Worm (Caenorhabditis elegans) whole organism, young adult: ENCODE data around the gene aipl-1.

Experiments
- C17E4.6 ChIP-seq: fragments of 200-800 bp; sonication (Bioruptor generic); IDR thresholded peaks from 2 replicates; pipeline ENCODE4 v1.3.6; 2022; ENCODE audit warnings: missing genetic modification reagents, missing genetic modification characterization, missing compliant biosample characterization
- F10E7.11 ChIP-seq: sonication (generic microtip); optimal IDR thresholded peaks from 2 replicates; lab custom pipeline; 2017; ENCODE audit warnings: mild to moderate bottlenecking, missing genetic modification characterization, moderate library complexity, missing compliant biosample characterization
- F23B12.7 ChIP-seq: sonication (generic microtip); optimal IDR thresholded peaks from 2 replicates; lab custom pipeline; 2017; ENCODE audit warnings: missing genetic modification characterization, mild to moderate bottlenecking, missing compliant biosample characterization, antibody characterized with exemption, moderate library complexity; ENCODE audit not compliant: insufficient read depth
- F55B11.4 ChIP-seq: sonication (generic microtip); optimal IDR thresholded peaks from 2 replicates; lab custom pipeline; 2016; ENCODE audit warnings: missing compliant biosample characterization, missing genetic modification characterization, borderline replicate concordance; ENCODE audit not compliant: insufficient read depth
- T07F8.4 ChIP-seq: sonication (generic microtip); optimal IDR thresholded peaks from 2 replicates; lab custom pipeline; 2016; ENCODE audit warnings: mild to moderate bottlenecking, missing genetic modification characterization, moderate library complexity, missing compliant biosample characterization
- Y56A3A.18 ChIP-seq: fragments of 200-800 bp; sonication (Bioruptor generic); IDR thresholded peaks from 2 replicates; pipeline ENCODE4 v1.3.6; 2022; ENCODE audit warnings: missing genetic modification reagents, missing genetic modification characterization, missing compliant biosample characterization
- Y67H2A.10 ChIP-seq: fragments of 200-800 bp; sonication (Bioruptor generic); conservative IDR thresholded peaks from 2 replicates; pipeline ENCODE4 v1.3.6; 2022; ENCODE audit warnings: missing genetic modification reagents, missing genetic modification characterization, missing compliant biosample characterization
- Y79H2A.3 ChIP-seq: fragments of 200-800 bp; sonication (Bioruptor generic); conservative IDR thresholded peaks from 2 replicates; pipeline ENCODE4 v1.3.6; 2022; ENCODE audit warnings: missing genetic modification reagents, missing genetic modification characterization, missing compliant biosample characterization
- Y95B8A.8 ChIP-seq: fragments of 200-800 bp; sonication (Bioruptor generic); IDR thresholded peaks from 2 replicates; pipeline ENCODE4 v1.3.6; 2022; ENCODE audit warnings: missing genetic modification reagents, missing genetic modification characterization, missing compliant biosample characterization
- ama-1 ChIP-seq, 3 experiments: fragments of 150-350 bp in 1 of 3; sonication (generic microtip) in 2 of 3; optimal IDR thresholded peaks; 2 replicates each; lab custom pipeline; 2014 to 2018; ENCODE audit warnings: missing biosample characterization in 2 of 3, missing genetic modification characterization in 2 of 3, missing genetic modification reagents in 2 of 3
- cebp-1 ChIP-seq, 2 experiments: fragments of 200-800 bp in 1 of 2; sonication (Bioruptor generic) in 1 of 2; sonication (generic microtip) in 1 of 2; IDR thresholded peaks in 1 of 2; optimal IDR thresholded peaks in 1 of 2; 2 replicates each; pipeline versions ENCODE4 v1.3.6 to Lab custom; 2017 to 2022; ENCODE audit warnings: missing compliant biosample characterization in 2 of 2, missing genetic modification characterization in 2 of 2, mild to moderate bottlenecking in 1 of 2, missing genetic modification reagents in 1 of 2, moderate library complexity in 1 of 2
- ceh-100 ChIP-seq: fragments of 200-800 bp; sonication (Bioruptor generic); IDR thresholded peaks from 2 replicates; pipeline ENCODE4 v1.3.6; 2022; ENCODE audit warnings: missing genetic modification reagents, missing genetic modification characterization, missing compliant biosample characterization
- ceh-27 ChIP-seq: fragments of 200-800 bp; sonication (Bioruptor generic); optimal IDR thresholded peaks from 2 replicates; lab custom pipeline; 2018; ENCODE audit warnings: mild to moderate bottlenecking, missing genetic modification characterization, moderate library complexity, missing compliant biosample characterization
- ceh-58 ChIP-seq: fragments of 200-800 bp; sonication (Bioruptor generic); IDR thresholded peaks from 2 replicates; pipeline ENCODE4 v1.3.6; 2022; ENCODE audit warnings: missing genetic modification characterization, missing compliant biosample characterization
- die-1 ChIP-seq: sonication (generic microtip); optimal IDR thresholded peaks from 2 replicates; lab custom pipeline; 2016; ENCODE audit warnings: missing genotype, mild to moderate bottlenecking, missing genetic modification characterization, missing compliant biosample characterization
- dox-1 ChIP-seq: fragments of 200-800 bp; sonication (Bioruptor generic); IDR thresholded peaks from 2 replicates; pipeline ENCODE4 v1.3.6; 2022; ENCODE audit warnings: missing genetic modification reagents, missing genetic modification characterization, missing compliant biosample characterization
- dpl-1 ChIP-seq: fragments of 150-350 bp; optimal IDR thresholded peaks from 2 replicates; lab custom pipeline; 2014; ENCODE audit warnings: missing biosample characterization, missing genetic modification reagents, missing genetic modification characterization
- egrh-3 ChIP-seq: fragments of 200-800 bp; sonication (Bioruptor generic); IDR thresholded peaks from 2 replicates; pipeline ENCODE4 v1.3.6; 2022; ENCODE audit warnings: missing genetic modification reagents, missing genetic modification characterization, missing compliant biosample characterization
- fkh-3 ChIP-seq: sonication (generic microtip); optimal IDR thresholded peaks from 2 replicates; lab custom pipeline; 2016; ENCODE audit warnings: mild to moderate bottlenecking, missing genetic modification characterization, missing compliant biosample characterization
- him-1 ChIP-seq: sonication (generic microtip); optimal IDR thresholded peaks from 2 replicates; lab custom pipeline; 2016; ENCODE audit warnings: missing genotype, missing genetic modification reagents, missing genetic modification characterization, missing compliant biosample characterization
- hmg-20 ChIP-seq: fragments of 200-800 bp; sonication (Bioruptor generic); IDR thresholded peaks from 2 replicates; pipeline ENCODE4 v1.3.6; 2022; ENCODE audit warnings: missing genetic modification reagents, missing genetic modification characterization, missing compliant biosample characterization
- hrde-1 ChIP-seq: sonication (generic microtip); optimal IDR thresholded peaks from 2 replicates; lab custom pipeline; 2016; ENCODE audit warnings: missing genetic modification characterization, mild to moderate bottlenecking, missing compliant biosample characterization, moderate library complexity, missing genotype, missing genetic modification reagents, borderline replicate concordance
- lag-1 ChIP-seq: fragments of 200-800 bp; sonication (Bioruptor generic); IDR thresholded peaks from 2 replicates; pipeline ENCODE4 v1.3.6; 2022; ENCODE audit warnings: missing genetic modification reagents, missing genetic modification characterization, missing compliant biosample characterization
- lin-26 ChIP-seq: fragments of 200-800 bp; sonication (Bioruptor generic); IDR thresholded peaks from 2 replicates; pipeline ENCODE4 v1.3.6; 2022; ENCODE audit warnings: missing genetic modification reagents, missing genetic modification characterization, missing compliant biosample characterization
- lsl-1 ChIP-seq: fragments of 200-800 bp; sonication (Bioruptor generic); optimal IDR thresholded peaks from 2 replicates; lab custom pipeline; 2018; ENCODE audit warnings: mild to moderate bottlenecking, missing genetic modification characterization, moderate library complexity, missing compliant biosample characterization
- madf-8 ChIP-seq: fragments of 200-800 bp; sonication (Bioruptor generic); conservative IDR thresholded peaks from 2 replicates; pipeline ENCODE4 v1.3.6; 2022; ENCODE audit warnings: missing genetic modification reagents, missing genetic modification characterization, missing compliant biosample characterization
- mes-4 ChIP-seq: sonication (generic microtip); optimal IDR thresholded peaks from 2 replicates; lab custom pipeline; 2016; ENCODE audit warnings: missing genotype, missing genetic modification characterization, missing compliant biosample characterization
- mxl-1 ChIP-seq: sonication (generic microtip); optimal IDR thresholded peaks from 2 replicates; lab custom pipeline; 2016; ENCODE audit warnings: missing genetic modification characterization, missing compliant biosample characterization
- nfya-2 ChIP-seq: fragments of 200-800 bp; sonication (Bioruptor generic); IDR thresholded peaks from 2 replicates; pipeline ENCODE4 v1.3.6; 2022; ENCODE audit warnings: missing genetic modification reagents, missing genetic modification characterization, missing compliant biosample characterization
- nfyb-1 ChIP-seq: fragments of 200-800 bp; sonication (Bioruptor generic); IDR thresholded peaks from 2 replicates; pipeline ENCODE4 v1.3.6; 2022; ENCODE audit warnings: missing genetic modification reagents, missing genetic modification characterization, missing compliant biosample characterization
- nhr-179 ChIP-seq: sonication (generic microtip); optimal IDR thresholded peaks from 2 replicates; lab custom pipeline; 2016; ENCODE audit warnings: mild to moderate bottlenecking, missing genetic modification characterization, missing compliant biosample characterization
- rcor-1 ChIP-seq: fragments of 200-800 bp; sonication (Bioruptor generic); IDR thresholded peaks from 2 replicates; pipeline ENCODE4 v1.3.6; 2022; ENCODE audit warnings: missing genetic modification reagents, missing genetic modification characterization, missing compliant biosample characterization
- snpc-1.1 ChIP-seq: sonication (generic microtip); optimal IDR thresholded peaks from 2 replicates; lab custom pipeline; 2017; ENCODE audit warnings: missing genetic modification characterization, mild to moderate bottlenecking, missing compliant biosample characterization, antibody characterized with exemption, moderate library complexity, missing genotype, missing genetic modification reagents; ENCODE audit not compliant: insufficient read depth
- somi-1 ChIP-seq: fragments of 200-800 bp; sonication (Bioruptor generic); optimal IDR thresholded peaks from 2 replicates; lab custom pipeline; 2018; ENCODE audit warnings: mild to moderate bottlenecking, missing genetic modification characterization, missing compliant biosample characterization
- sptf-2 ChIP-seq: fragments of 200-800 bp; sonication (Bioruptor generic); optimal IDR thresholded peaks from 2 replicates; lab custom pipeline; 2018; ENCODE audit warnings: mild to moderate bottlenecking, missing genetic modification characterization, missing compliant biosample characterization
- tbp1 ChIP-seq: fragments of 200-800 bp; sonication (Bioruptor generic); optimal IDR thresholded peaks from 2 replicates; lab custom pipeline; 2018; ENCODE audit warnings: mild to moderate bottlenecking, missing genetic modification characterization, missing compliant biosample characterization
- unc-130 ChIP-seq: sonication (generic microtip); optimal IDR thresholded peaks from 2 replicates; lab custom pipeline; 2016; ENCODE audit warnings: missing genetic modification reagents, missing genetic modification characterization, missing compliant biosample characterization
- zim-3 ChIP-seq: sonication (generic microtip); optimal IDR thresholded peaks from 2 replicates; lab custom pipeline; 2017; ENCODE audit warnings: mild to moderate bottlenecking, missing genetic modification characterization, moderate library complexity, missing compliant biosample characterization
- ztf-3 ChIP-seq: fragments of 200-800 bp; sonication (Bioruptor generic); optimal IDR thresholded peaks from 2 replicates; lab custom pipeline; 2018; ENCODE audit warnings: mild to moderate bottlenecking, missing genetic modification characterization, missing compliant biosample characterization
- ztf-6 ChIP-seq: fragments of 200-800 bp; sonication (Bioruptor generic); IDR thresholded peaks from 2 replicates; pipeline ENCODE4 v1.3.6; 2022; ENCODE audit warnings: missing genetic modification reagents, missing genetic modification characterization, missing compliant biosample characterization

Gene aipl-1

ce11 chrV:15085335-15085800 is 51.2 kb downstream of the aipl-1 start, which contains the start of the genes ahsa-1 and C01G10.7 (continued):
- peak; percentile 68 for TF ChIP-seq lsl-1 (GFP tag; lab: Kevin White, UChicago)
- TF ChIP-seq F23B12.7, result peak; percentile 84
- no peak for TF ChIP-seq nhr-179 (tag; lab: Kevin White, UChicago)
- TF ChIP-seq dpl-1 (GFP tag; lab: Kevin White, UChicago), result no peak
- TF ChIP-seq somi-1 (GFP tag; lab: Kevin White, UChicago), result no peak
- peak; percentile 74 for TF ChIP-seq madf-8 (GFP tag; lab: Robert Waterston, UW)
- TF ChIP-seq ceh-58 (GFP tag; lab: Robert Waterston, UW), result no peak
- TF ChIP-seq ztf-6 (GFP tag; lab: Robert Waterston, UW), result peak; percentile 83
- peak; percentile 72; the same call in 1 of the 2 replicates for TF ChIP-seq cebp-1 (GFP tag; IDR thresholded peaks at IDR 0.05; lab: Robert Waterston, UW)
- no peak for TF ChIP-seq cebp-1 (tag; optimal IDR thresholded peaks at IDR 0.05; lab: Kevin White, UChicago)
- no peak for TF ChIP-seq Y56A3A.18 (GFP tag; lab: Robert Waterston, UW)
- TF ChIP-seq mes-4 (tag; lab: Kevin White, UChicago), result no peak
- no peak for TF ChIP-seq die-1 (tag; lab: Kevin White, UChicago)
- TF ChIP-seq T07F8.4 (tag; lab: Kevin White, UChicago), result peak; percentile 24
- peak; percentile 96 for TF ChIP-seq unc-130 (GFP tag; lab: Kevin White, UChicago)
- TF ChIP-seq rcor-1, result peak; percentile 84
- TF ChIP-seq him-1 (tag; lab: Kevin White, UChicago), result peak; percentile 26
- no peak for TF ChIP-seq tbp1 (GFP tag; lab: Kevin White, UChicago)
- peak; percentile 74 for TF ChIP-seq snpc-1.1 (tag; lab: Kevin White, UChicago)
- TF ChIP-seq nfyb-1, result no peak; the same call in 1 of the 2 replicates
- no peak for TF ChIP-seq hmg-20 (GFP tag; lab: Robert Waterston, UW)
- TF ChIP-seq C17E4.6, result peak; percentile 48; the same call in 1 of the 2 replicates
- no peak for TF ChIP-seq zim-3 (tag; lab: Kevin White, UChicago)
- peak; percentile 77 for TF ChIP-seq Y79H2A.3
- TF ChIP-seq Y95B8A.8, result peak; percentile 81; the same call in 1 of the 2 replicates
- TF ChIP-seq ceh-27 (GFP tag; lab: Kevin White, UChicago), result peak; percentile 92
- peak; percentile 72 for TF ChIP-seq ceh-100 (GFP tag; lab: Robert Waterston, UW)
- TF ChIP-seq fkh-3 (tag; lab: Kevin White, UChicago), result no peak
- no peak for TF ChIP-seq F10E7.11 (tag; lab: Kevin White, UChicago)
- peak; percentile 41 for TF ChIP-seq sptf-2 (GFP tag; lab: Kevin White, UChicago)
- no peak for TF ChIP-seq lag-1 (GFP tag; lab: Robert Waterston, UW)
- TF ChIP-seq F55B11.4 (tag; lab: Kevin White, UChicago), result no peak
- TF ChIP-seq lin-26, result 0 out of 2 replicates have a peak, but pooled peaks have one; percentile 8
- no peak for TF ChIP-seq nfya-2 (GFP tag; lab: Robert Waterston, UW)
- peak; percentile 55; the same call in 1 of the 2 replicates for TF ChIP-seq egrh-3 (GFP tag; lab: Robert Waterston, UW)
- no peak for TF ChIP-seq ztf-3 (GFP tag; lab: Kevin White, UChicago)
- peak; percentile 23 for TF ChIP-seq hrde-1 (tag; lab: Kevin White, UChicago)
- TF ChIP-seq mxl-1 (tag; lab: Kevin White, UChicago), result no peak
- TF ChIP-seq ama-1 (optimal IDR thresholded peaks at IDR 0.05; lab: Kevin White, UChicago), result no peak
- TF ChIP-seq ama-1 (GFP tag; optimal IDR thresholded peaks at IDR 0.05; lab: Kevin White, UChicago), result no peak
- peak; percentile 74 for TF ChIP-seq Y67H2A.10 (GFP tag; lab: Robert Waterston, UW)
- peak; percentile 93 for TF ChIP-seq dox-1 (GFP tag; lab: Robert Waterston, UW)
